Worm (Caenorhabditis elegans) whole organism, L4 larva: ENCODE results near the gene flp-19.

Experiments used
- Y5F2A.4 ChIP-seq: fragments of 200-800 bp; sonication (Bioruptor generic); optimal IDR thresholded peaks from 2 replicates; lab custom pipeline; 2018; ENCODE audit warnings: mild to moderate bottlenecking, missing genetic modification characterization, missing compliant biosample characterization
- ZK546.5 ChIP-seq, 2 experiments: sonication (generic microtip); optimal IDR thresholded peaks; 2 replicates each; lab custom pipeline; 2017; ENCODE audit warnings: missing biosample characterization in 2 of 2, missing genetic modification characterization in 2 of 2
- ceh-44 ChIP-seq: fragments of 200-800 bp; sonication (Bioruptor generic); IDR thresholded peaks from 2 replicates; pipeline ENCODE4 v1.3.6; 2022; ENCODE audit warnings: missing genetic modification reagents, missing genetic modification characterization, missing compliant biosample characterization
- ceh-62 ChIP-seq: sonication (generic microtip); optimal IDR thresholded peaks from 2 replicates; lab custom pipeline; 2017; ENCODE audit warnings: missing biosample characterization, missing genetic modification characterization
- daf-16 ChIP-seq, 3 experiments: sonication (generic microtip); optimal IDR thresholded peaks; 2 replicates each; lab custom pipeline; 2016 to 2017; ENCODE audit warnings: missing genetic modification characterization in 3 of 3, missing genetic modification reagents in 3 of 3, mild to moderate bottlenecking in 2 of 3, missing compliant biosample characterization in 2 of 3, missing biosample characterization in 1 of 3, moderate library complexity in 1 of 3
- fkh-10 ChIP-seq: fragments of 150-350 bp; optimal IDR thresholded peaks from 2 replicates; lab custom pipeline; 2014; ENCODE audit warnings: missing biosample characterization, missing genetic modification reagents, missing genetic modification characterization
- lin-15B ChIP-seq: fragments of 150-350 bp; sonication (generic microtip); optimal IDR thresholded peaks from 3 replicates; lab custom pipeline; 2014; ENCODE audit warnings: missing biosample characterization, missing genetic modification characterization
- nhr-237 ChIP-seq: sonication (generic microtip); optimal IDR thresholded peaks from 2 replicates; lab custom pipeline; 2017; ENCODE audit warnings: missing biosample characterization, missing genetic modification characterization
- pqm-1 ChIP-seq: sonication (generic microtip); optimal IDR thresholded peaks from 2 replicates; lab custom pipeline; 2017; ENCODE audit warnings: missing biosample characterization, missing genetic modification characterization
- skn-1 ChIP-seq: fragments of 150-350 bp; optimal IDR thresholded peaks from 2 replicates; lab custom pipeline; 2014; ENCODE audit warnings: missing biosample characterization, missing genetic modification characterization
- snpc-4 ChIP-seq: fragments of 150-350 bp; optimal IDR thresholded peaks from 2 replicates; lab custom pipeline; 2014; ENCODE audit warnings: missing biosample characterization, missing genetic modification characterization
- unc-39 ChIP-seq: sonication (generic microtip); optimal IDR thresholded peaks from 2 replicates; lab custom pipeline; 2017; ENCODE audit warnings: missing biosample characterization, missing genetic modification characterization
- vab-7 ChIP-seq: fragments of 200-800 bp; sonication (Bioruptor generic); IDR thresholded peaks from 2 replicates; pipeline ENCODE4 v1.3.6; 2022; ENCODE audit warnings: missing genetic modification reagents, missing genetic modification characterization, missing compliant biosample characterization
- zfp-2 ChIP-seq: sonication (generic microtip); optimal IDR thresholded peaks from 2 replicates; lab custom pipeline; 2016; ENCODE audit warnings: mild to moderate bottlenecking, missing genetic modification characterization, missing compliant biosample characterization

DNA sequence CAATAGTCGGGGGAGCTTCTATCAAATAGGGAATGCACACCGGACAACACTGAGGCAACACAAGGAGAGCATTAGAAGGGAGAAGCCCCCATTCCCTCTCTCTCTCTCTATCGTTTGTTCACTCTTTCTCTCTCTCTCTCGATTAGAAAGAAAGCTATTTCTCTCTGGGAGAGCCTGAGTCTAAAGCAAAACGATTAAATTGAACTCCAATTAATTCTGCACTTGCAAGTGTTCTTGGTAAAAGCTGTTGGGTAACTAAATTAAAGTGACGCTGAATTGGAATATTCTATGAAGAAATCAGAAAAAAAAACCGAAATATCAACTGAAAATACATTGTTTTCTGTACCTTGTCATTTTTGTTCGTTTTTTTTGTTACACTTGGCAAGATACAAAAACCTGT lies 11.6 kb downstream of the flp-19 start:
- TF ChIP-seq ZK546.5 (tag; optimal IDR thresholded peaks at IDR 0.05; lab: Kevin White, UChicago), result no peak
- no peak for TF ChIP-seq pqm-1 (tag; lab: Kevin White, UChicago)
- no peak for TF ChIP-seq unc-39 (tag; lab: Kevin White, UChicago)
- TF ChIP-seq vab-7, result no peak
- TF ChIP-seq Y5F2A.4, result no peak
- TF ChIP-seq ceh-44 (GFP tag; lab: Robert Waterston, UW), result no peak
- no peak for TF ChIP-seq nhr-237 (tag; lab: Kevin White, UChicago)
- no peak for TF ChIP-seq fkh-10 (GFP tag; lab: Kevin White, UChicago)
- TF ChIP-seq ceh-62 (tag; lab: Kevin White, UChicago), result no peak
- TF ChIP-seq daf-16 (GFP tag; optimal IDR thresholded peaks at IDR 0.05; lab: Kevin White, UChicago), result no peak
- no peak for TF ChIP-seq daf-16 (tag; optimal IDR thresholded peaks at IDR 0.05; lab: Kevin White, UChicago)
- no peak for TF ChIP-seq zfp-2 (tag; lab: Kevin White, UChicago)
- TF ChIP-seq snpc-4, result no peak
- TF ChIP-seq skn-1, result no peak
- TF ChIP-seq lin-15B, result no peak
